Fruit fly (Drosophila melanogaster) S2 (cell line): Measurements from ENCODE around the gene CG14565.

Source experiments
- CG8478 ChIP-seq: fragments of >200 bp; optimal IDR thresholded peaks from 2 replicates; lab custom pipeline; 2018
- CTCF ChIP-seq, 2 experiments: fragments of >200 bp; optimal IDR thresholded peaks; 2 replicates each; lab custom pipeline; 2018

DNA sequence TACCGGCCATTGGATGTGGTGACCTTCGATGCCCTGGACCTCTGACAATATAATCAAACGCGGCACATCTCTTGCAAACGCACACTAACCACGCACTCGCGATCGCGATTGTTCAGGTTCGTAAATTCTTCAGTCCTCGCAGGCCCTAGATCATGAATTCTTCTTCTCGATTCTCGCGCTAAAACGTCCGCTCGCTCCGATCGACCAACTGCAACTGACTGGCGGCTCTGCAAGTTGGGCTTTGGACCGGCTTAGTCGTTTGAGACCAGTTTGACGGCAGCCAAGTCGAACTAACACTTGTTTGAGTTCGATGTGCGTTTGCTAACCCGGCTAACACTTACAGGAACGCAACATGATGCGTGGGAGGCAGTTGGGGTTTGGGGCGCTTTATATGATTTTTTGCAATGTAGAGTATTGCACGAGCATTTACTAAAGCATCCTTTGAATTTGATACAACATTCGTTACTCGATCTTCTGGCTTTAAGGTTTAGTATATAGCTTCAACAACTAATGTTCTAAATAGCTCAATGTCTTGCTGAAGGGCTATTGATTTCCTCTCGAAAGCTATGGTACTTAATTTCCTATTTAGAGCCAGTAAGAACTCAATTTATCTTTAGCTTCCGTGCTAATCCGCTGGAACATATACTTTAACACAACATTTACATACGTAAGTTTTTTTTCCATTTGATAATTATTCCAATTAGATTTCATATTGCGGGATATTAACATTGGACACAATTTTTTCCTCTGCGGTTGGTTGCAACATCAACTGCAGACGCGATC, 37.7 kb downstream of the CG14565 start, which contains the start of gene CG32447:
- no peak for TF ChIP-seq CG8478 (lab: Kevin White, UChicago)
- TF ChIP-seq CTCF (optimal IDR thresholded peaks at IDR 0.05; lab: Kevin White, UChicago) = no peak
